Fruit fly (Drosophila melanogaster): ENCODE data around the gene CG13297.

DNA sequence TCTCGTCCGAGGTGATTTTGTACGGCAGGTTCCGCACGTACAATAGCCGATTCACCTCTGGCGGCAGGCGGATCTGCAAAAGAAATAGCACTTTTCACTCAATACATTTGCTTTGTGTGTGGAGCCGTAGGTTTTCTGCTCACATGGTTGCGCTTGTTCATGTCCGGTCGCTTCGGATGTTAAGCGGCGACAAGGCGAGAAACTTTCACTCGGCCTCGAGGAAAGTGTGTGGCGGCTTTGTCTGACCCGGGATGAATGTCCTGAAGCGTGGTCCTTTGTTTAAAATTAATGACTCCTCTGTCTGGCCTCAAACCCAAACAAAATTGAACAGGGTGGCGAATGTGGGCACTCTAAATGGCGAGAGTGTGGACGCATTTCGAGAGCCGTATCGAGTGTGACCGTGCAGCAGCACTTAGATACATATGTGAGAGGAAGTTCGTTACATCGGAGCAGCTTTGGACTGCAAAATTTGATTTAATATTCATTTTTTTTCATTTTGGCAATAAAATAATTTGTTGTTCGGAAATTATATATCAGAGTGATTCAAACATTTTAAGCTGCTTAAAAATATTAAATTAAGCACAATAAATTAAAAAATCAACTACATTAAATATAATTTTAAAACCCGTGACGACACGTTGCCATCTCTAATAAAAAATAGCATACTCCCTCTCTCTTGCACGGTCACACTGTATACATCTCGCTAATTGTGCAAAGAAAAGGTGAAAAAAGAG, 35.8 kb upstream of the CG13297 start, which contains the start of the genes Sf3b6 and Tnpo:
- TF ChIP-seq CG8478 (optimal IDR thresholded peaks at IDR 0.05) = no peak
- TF ChIP-seq CTCF (optimal IDR thresholded peaks at IDR 0.05) = peak in 1 of 2 experiments; percentile 4

Data from S2 (cell line).